Worm (Caenorhabditis elegans) whole organism, midembryonic: ENCODE measurements around the gene nhr-60.

Experiments
- T22C8.4 ChIP-seq: fragments of 200-800 bp; sonication (Bioruptor generic); IDR thresholded peaks from 2 replicates; pipeline ENCODE4 v1.3.6; 2022; ENCODE audit warnings: missing genetic modification characterization, missing compliant biosample characterization
- cog-1 ChIP-seq: sonication (generic microtip); optimal IDR thresholded peaks from 2 replicates; lab custom pipeline; 2016; ENCODE audit warnings: missing genetic modification characterization, missing compliant biosample characterization
- flt-1 ChIP-seq: fragments of 200-800 bp; sonication (Bioruptor generic); IDR thresholded peaks from 2 replicates; pipeline ENCODE4 v1.3.6; 2022; ENCODE audit warnings: missing genetic modification characterization, missing compliant biosample characterization
- med-1 ChIP-seq: sonication (generic microtip); optimal IDR thresholded peaks from 2 replicates; lab custom pipeline; 2017; ENCODE audit warnings: missing genetic modification characterization, mild to moderate bottlenecking, missing compliant biosample characterization, antibody characterized with exemption, missing genetic modification reagents; ENCODE audit not compliant: insufficient read depth
- tab-1 ChIP-seq: fragments of 200-800 bp; sonication (Bioruptor generic); IDR thresholded peaks from 2 replicates; pipeline ENCODE4 v1.3.6; 2022; ENCODE audit warnings: missing genetic modification characterization, missing compliant biosample characterization
- ztf-23 ChIP-seq: fragments of 200-800 bp; sonication (Bioruptor generic); IDR thresholded peaks from 2 replicates; pipeline ENCODE4 v1.3.6; 2022; ENCODE audit warnings: missing genetic modification reagents, missing genetic modification characterization, missing compliant biosample characterization

DNA sequence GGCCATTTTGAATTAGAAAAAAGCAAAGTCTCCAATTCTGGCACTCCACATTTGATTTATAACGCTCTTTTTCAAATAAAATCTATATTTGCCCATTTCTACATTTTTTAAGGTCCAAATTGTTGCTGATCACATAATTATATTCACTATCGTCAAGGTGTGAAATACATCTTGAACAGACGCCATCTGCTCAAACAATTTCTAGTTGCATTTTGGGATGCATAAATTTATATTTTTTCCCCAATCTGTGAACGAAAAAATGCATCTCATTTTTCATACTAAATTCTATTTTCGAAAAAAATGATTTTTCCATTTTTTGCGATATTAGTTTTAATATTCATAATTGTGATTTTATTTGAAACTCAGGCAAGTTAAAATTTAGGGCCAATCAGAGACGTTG lies 20.2 kb upstream of the nhr-60 start, which contains the start of gene T26E4.7:
- TF ChIP-seq cog-1 (tag; lab: Kevin White, UChicago) (no peak), T22C8.4 (GFP tag; lab: Robert Waterston, UW) (no peak), tab-1 (no peak), flt-1 (GFP tag; lab: Robert Waterston, UW) (no peak), ztf-23 (GFP tag; lab: Robert Waterston, UW) (no peak), med-1 (GFP tag; lab: Kevin White, UChicago) (no peak)
